Worm (Caenorhabditis elegans): ENCODE data around the gene glr-5.

The glr-5 gene

DNA sequence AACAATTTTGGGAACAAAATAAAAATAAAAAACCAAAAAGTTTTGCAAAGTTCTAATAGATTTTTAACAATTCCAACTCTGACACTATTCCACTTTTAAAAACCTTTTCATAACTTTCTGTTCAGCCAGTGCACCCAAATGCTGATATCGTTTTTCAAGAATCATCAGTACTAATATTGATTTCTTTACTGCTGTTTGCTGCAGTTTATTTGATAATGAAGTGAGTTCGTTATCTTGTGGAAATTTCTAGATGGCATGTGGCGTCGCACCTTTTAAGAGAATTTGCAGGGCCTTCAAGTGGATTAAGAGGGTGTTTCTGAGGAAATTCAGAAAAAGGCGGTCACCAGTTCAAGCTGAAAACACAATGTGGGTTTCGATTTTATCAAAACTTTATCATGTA is 14.7 kb downstream of the glr-5 start:
- no peak for TF ChIP-seq egl-27 (tag; optimal IDR thresholded peaks at IDR 0.05)
- TF ChIP-seq elt-2 (tag; optimal IDR thresholded peaks at IDR 0.05), result peak; percentile 68

DNA sequence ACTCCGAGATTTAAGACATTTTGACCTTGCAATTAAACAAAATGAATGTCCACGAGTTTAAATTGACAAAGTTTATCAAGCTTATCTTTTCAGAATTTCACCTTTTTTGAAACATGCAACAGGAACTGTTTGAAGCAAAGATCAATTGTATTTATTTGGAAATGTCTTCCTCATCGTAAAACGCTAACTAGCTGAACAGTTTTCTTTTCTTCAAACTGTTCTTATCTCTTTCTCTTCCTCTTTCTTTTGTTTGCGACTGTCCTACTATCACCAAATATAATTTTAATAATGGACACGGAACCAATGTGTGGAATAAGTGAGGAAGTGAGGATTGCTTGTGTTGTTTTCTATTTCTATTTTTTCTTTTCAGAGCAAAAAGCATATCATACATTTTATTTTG is 16.6 kb downstream of the glr-5 start, which contains the start of gene ZC196.4:
Gene ZC196.4 (plus strand): TSS at position 173 of the 400 bp plus-strand sequence.
- TF ChIP-seq elt-2 (tag; optimal IDR thresholded peaks at IDR 0.05) (peak; percentile 85), pha-4 (tag; optimal IDR thresholded peaks at IDR 0.05) (peak; percentile 15), tbx-2 (tag; optimal IDR thresholded peaks at IDR 0.05) (no peak), fos-1 (tag; optimal IDR thresholded peaks at IDR 0.05) (no peak), lsy-12 (tag; optimal IDR thresholded peaks at IDR 0.05) (no peak), ama-1 (optimal IDR thresholded peaks at IDR 0.05) (no peak), nhr-237 (tag; optimal IDR thresholded peaks at IDR 0.05) (no peak), pqm-1 (tag; optimal IDR thresholded peaks at IDR 0.05) (peak; percentile 77), unc-62 (GFP tag; optimal IDR thresholded peaks at IDR 0.05) (no peak), jun-1 (tag; optimal IDR thresholded peaks at IDR 0.05) (peak; percentile 52), nhr-43 (tag; optimal IDR thresholded peaks at IDR 0.05; ENCODE audit: poor library complexity, severe bottlenecking) (no peak)

DNA sequence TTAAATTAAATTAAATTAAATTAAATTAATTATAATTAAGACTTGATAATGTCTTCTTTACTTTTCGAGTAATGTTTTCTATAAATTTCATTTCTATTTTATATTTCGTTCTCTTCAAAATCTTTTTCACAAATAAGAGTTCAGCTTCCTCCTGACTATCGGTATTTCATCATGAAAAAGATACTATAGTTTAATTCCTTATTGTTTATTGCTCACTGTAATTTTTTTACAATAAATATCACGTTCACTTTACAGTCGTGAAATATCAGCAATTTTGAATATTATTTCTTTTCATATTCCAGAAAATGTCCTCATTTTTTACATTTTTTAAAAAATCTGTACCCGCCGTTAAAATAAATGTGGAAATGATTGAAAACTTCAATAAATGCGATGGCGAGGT is 20.1 kb downstream of the glr-5 start, which contains the start of gene ZC196.3:
Gene ZC196.3 (plus strand): TSS at position 301 of the 400 bp plus-strand sequence.
- TF ChIP-seq fos-1 (tag; optimal IDR thresholded peaks at IDR 0.05), result no peak
- no peak for TF ChIP-seq nhr-12 (tag; optimal IDR thresholded peaks at IDR 0.05)
- TF ChIP-seq tbx-2 (tag; optimal IDR thresholded peaks at IDR 0.05), result no peak
- TF ChIP-seq jun-1 (tag; optimal IDR thresholded peaks at IDR 0.05), result no peak

DNA sequence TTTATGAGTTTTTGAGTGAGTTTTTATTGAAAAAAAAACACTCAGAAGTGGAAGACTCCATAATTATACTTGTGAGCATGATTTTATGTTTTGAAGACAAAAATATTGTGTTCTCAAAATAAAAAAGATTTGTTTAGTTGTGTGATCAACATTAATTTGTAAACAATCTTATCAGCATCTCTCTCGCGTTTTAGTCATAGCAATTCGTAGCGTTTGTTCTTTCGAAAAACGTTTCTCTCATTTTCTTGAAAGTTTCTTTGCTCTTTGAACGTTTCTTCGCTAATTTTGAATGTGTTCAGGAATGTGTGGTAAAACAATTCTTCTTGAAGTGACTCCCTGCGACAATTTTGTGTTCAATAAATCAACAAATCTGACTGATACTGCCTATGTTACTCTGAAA is 22.8 kb downstream of the glr-5 start, which contains the start of gene ZC196.2:
Gene ZC196.2 (plus strand): TSS at position 301 of the 400 bp plus-strand sequence.
- peak; percentile 9 for TF ChIP-seq pha-4 (tag; optimal IDR thresholded peaks at IDR 0.05)
- no peak for TF ChIP-seq nfya-1 (tag; optimal IDR thresholded peaks at IDR 0.05; ENCODE audit: insufficient read depth)

DNA sequence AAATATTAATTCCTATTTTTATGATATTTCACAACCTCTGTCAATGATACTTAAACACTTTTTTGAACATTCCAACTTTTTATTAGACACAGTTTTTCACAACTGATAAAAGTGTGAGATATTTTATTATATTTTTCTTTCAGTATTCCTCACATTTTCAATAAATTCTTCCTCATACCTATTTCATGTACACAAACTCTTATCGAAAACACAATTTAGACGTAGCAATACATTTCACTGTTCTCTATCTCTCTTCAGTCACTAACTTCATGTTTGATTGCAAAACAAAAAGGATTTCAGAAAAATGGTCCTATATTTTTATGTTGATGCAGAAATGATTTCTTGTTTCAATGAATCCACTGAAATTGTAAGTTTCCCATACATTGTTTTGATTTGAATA is 29.6 kb downstream of the glr-5 start, which contains the start of gene B0507.6:
Gene B0507.6 (plus strand): TSS at position 301 of the 400 bp plus-strand sequence.
- TF ChIP-seq ceh-82 (tag; optimal IDR thresholded peaks at IDR 0.05), result no peak
- TF ChIP-seq lin-39 (tag; optimal IDR thresholded peaks at IDR 0.05), result no peak
- TF ChIP-seq mml-1 (tag; optimal IDR thresholded peaks at IDR 0.05), result no peak
- no peak for TF ChIP-seq nhr-237 (tag; optimal IDR thresholded peaks at IDR 0.05)
- TF ChIP-seq nhr-77 (tag; optimal IDR thresholded peaks at IDR 0.05), result no peak
- no peak for TF ChIP-seq aly-2 (tag; optimal IDR thresholded peaks at IDR 0.05)
- no peak for TF ChIP-seq tbx-2 (tag; optimal IDR thresholded peaks at IDR 0.05)
- TF ChIP-seq nhr-67 (tag; optimal IDR thresholded peaks at IDR 0.05), result no peak
- no peak for TF ChIP-seq mdl-1 (tag; optimal IDR thresholded peaks at IDR 0.05)
- no peak for TF ChIP-seq snpc-4 (tag; optimal IDR thresholded peaks at IDR 0.05)
- no peak for TF ChIP-seq lin-15B (tag; optimal IDR thresholded peaks at IDR 0.05)
- TF ChIP-seq nhr-23 (tag; optimal IDR thresholded peaks at IDR 0.05), result no peak
- no peak for TF ChIP-seq nhr-11 (tag; optimal IDR thresholded peaks at IDR 0.05)
- no peak for TF ChIP-seq unc-62 (GFP tag; optimal IDR thresholded peaks at IDR 0.05)
- no peak for TF ChIP-seq ama-1 (optimal IDR thresholded peaks at IDR 0.05)
- TF ChIP-seq nfya-1 (tag; optimal IDR thresholded peaks at IDR 0.05; ENCODE audit: insufficient read depth), result no peak

DNA sequence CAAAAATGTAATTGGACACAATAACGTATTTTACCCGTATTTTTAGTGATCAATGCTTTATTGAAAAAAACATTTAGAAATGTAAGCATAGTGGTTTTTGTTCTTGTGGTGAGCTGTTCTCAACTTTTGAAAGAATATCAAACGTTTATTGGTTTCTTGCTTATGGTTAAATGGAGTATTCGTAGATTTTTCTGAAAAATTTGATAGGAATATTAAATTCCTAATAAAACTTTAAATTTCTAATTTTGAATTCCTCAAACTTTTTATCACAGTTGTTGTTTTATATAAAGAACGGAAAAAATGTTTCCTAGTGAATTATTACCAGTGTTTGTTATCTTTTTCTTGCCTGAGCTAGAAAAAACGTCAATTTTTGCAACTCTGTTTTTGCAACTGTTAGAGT is 37.1 kb downstream of the glr-5 start, which contains the start of gene B0507.5:
Gene B0507.5 (plus strand): TSS at position 301 of the 400 bp plus-strand sequence.
- no peak for TF ChIP-seq nhr-25 (tag; optimal IDR thresholded peaks at IDR 0.05)

DNA sequence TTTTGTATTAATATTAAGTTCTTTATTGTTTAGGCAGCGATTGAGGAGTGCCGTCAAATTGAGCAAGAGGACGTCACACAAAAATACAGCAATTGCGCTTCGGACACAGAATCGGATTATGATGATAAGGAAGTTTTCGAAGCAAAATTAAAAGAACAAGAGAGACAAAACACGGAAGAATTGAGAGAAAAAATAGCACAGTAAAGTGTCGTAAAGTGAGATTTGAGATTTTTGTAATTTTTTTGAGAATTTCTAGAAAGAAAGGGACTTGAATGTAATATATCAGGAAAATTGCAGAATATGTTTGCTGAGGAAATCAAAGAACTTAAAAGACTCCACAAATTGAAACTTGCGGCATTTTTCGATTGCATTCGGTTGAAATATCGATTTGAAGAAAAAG is 38.4 kb downstream of the glr-5 start, which contains the start of gene B0507.4:
Gene B0507.4 (plus strand): TSS at position 301 of the 400 bp plus-strand sequence.
- no peak for TF ChIP-seq mml-1 (tag; optimal IDR thresholded peaks at IDR 0.05)
- no peak for TF ChIP-seq snpc-4 (tag; optimal IDR thresholded peaks at IDR 0.05)
- TF ChIP-seq fos-1 (tag; optimal IDR thresholded peaks at IDR 0.05), result no peak
- TF ChIP-seq nhr-43 (tag; optimal IDR thresholded peaks at IDR 0.05; ENCODE audit: poor library complexity, severe bottlenecking), result no peak
- no peak for TF ChIP-seq eor-1 (tag; optimal IDR thresholded peaks at IDR 0.05)
- no peak for TF ChIP-seq nhr-77 (tag; optimal IDR thresholded peaks at IDR 0.05)
- no peak for TF ChIP-seq nhr-23 (tag; optimal IDR thresholded peaks at IDR 0.05)
- TF ChIP-seq nhr-28 (tag; optimal IDR thresholded peaks at IDR 0.05), result no peak
- no peak for TF ChIP-seq fkh-2 (tag; optimal IDR thresholded peaks at IDR 0.05)
- no peak for TF ChIP-seq ceh-9 (tag; optimal IDR thresholded peaks at IDR 0.05)
- TF ChIP-seq ztf-11 (tag; optimal IDR thresholded peaks at IDR 0.05), result no peak
- no peak for TF ChIP-seq elt-1 (tag; optimal IDR thresholded peaks at IDR 0.05)
- TF ChIP-seq nhr-25 (tag; optimal IDR thresholded peaks at IDR 0.05), result no peak
- no peak for TF ChIP-seq ceh-82 (tag; optimal IDR thresholded peaks at IDR 0.05)
- no peak for TF ChIP-seq egl-27 (tag; optimal IDR thresholded peaks at IDR 0.05)
- TF ChIP-seq nhr-76 (tag; optimal IDR thresholded peaks at IDR 0.05), result no peak
- TF ChIP-seq daf-12 (tag; optimal IDR thresholded peaks at IDR 0.05), result no peak
- TF ChIP-seq nhr-12 (tag; optimal IDR thresholded peaks at IDR 0.05), result no peak
- no peak for TF ChIP-seq skn-1 (tag; optimal IDR thresholded peaks at IDR 0.05)
- TF ChIP-seq egl-5 (tag; optimal IDR thresholded peaks at IDR 0.05), result no peak

All from whole organism, L3 larva.